Worm (Caenorhabditis elegans) whole organism, early embryonic: Measurements from ENCODE around the gene F57F5.3.

Experiments
- B0310.2 ChIP-seq: sonication (generic microtip); optimal IDR thresholded peaks from 2 replicates; lab custom pipeline; 2016; ENCODE audit warnings: mild to moderate bottlenecking, missing genetic modification characterization, missing compliant biosample characterization
- F13C5.2 ChIP-seq: sonication (generic microtip); optimal IDR thresholded peaks from 2 replicates; lab custom pipeline; 2017; ENCODE audit warnings: mild to moderate bottlenecking, missing genetic modification characterization, inconsistent platforms, missing compliant biosample characterization
- aly-1 ChIP-seq: sonication (generic microtip); optimal IDR thresholded peaks from 2 replicates; lab custom pipeline; 2016; ENCODE audit warnings: missing genetic modification characterization, missing compliant biosample characterization
- ama-1 ChIP-seq: fragments of 150-350 bp; optimal IDR thresholded peaks from 2 replicates; lab custom pipeline; 2014
- ceh-13 ChIP-seq: fragments of 200-800 bp; sonication (Bioruptor generic); optimal IDR thresholded peaks from 2 replicates; lab custom pipeline; 2018; ENCODE audit warnings: mild to moderate bottlenecking, missing genetic modification characterization, missing compliant biosample characterization
- ceh-36 ChIP-seq: sonication (generic microtip); optimal IDR thresholded peaks from 2 replicates; lab custom pipeline; 2016; ENCODE audit warnings: missing genetic modification characterization, inconsistent platforms, missing compliant biosample characterization
- ets-7 ChIP-seq: sonication (generic microtip); optimal IDR thresholded peaks from 2 replicates; lab custom pipeline; 2016; ENCODE audit warnings: missing genotype, missing genetic modification characterization, missing compliant biosample characterization
- flt-1 ChIP-seq: fragments of 200-800 bp; sonication (Bioruptor generic); IDR thresholded peaks from 2 replicates; pipeline ENCODE4 v1.3.6; 2022; ENCODE audit warnings: missing genetic modification characterization, missing compliant biosample characterization
- hmbx-1 ChIP-seq: sonication (generic microtip); optimal IDR thresholded peaks from 2 replicates; lab custom pipeline; 2016; ENCODE audit warnings: mild to moderate bottlenecking, missing genetic modification characterization, missing compliant biosample characterization
- hmg-4 ChIP-seq: fragments of 200-800 bp; sonication (Bioruptor generic); optimal IDR thresholded peaks from 2 replicates; lab custom pipeline; 2018; ENCODE audit warnings: mild to moderate bottlenecking, missing genetic modification characterization, missing compliant biosample characterization
- hnd-1 ChIP-seq: sonication (generic microtip); optimal IDR thresholded peaks from 2 replicates; lab custom pipeline; 2016; ENCODE audit warnings: missing genetic modification characterization, missing compliant biosample characterization
- pes-1 ChIP-seq: fragments of 200-800 bp; sonication (Bioruptor generic); IDR thresholded peaks from 2 replicates; pipeline ENCODE4 v1.3.6; 2022; ENCODE audit warnings: missing genetic modification reagents, missing genetic modification characterization, missing compliant biosample characterization
- scrt-1 ChIP-seq: fragments of 200-800 bp; sonication (Bioruptor generic); IDR thresholded peaks from 2 replicates; pipeline ENCODE4 v1.3.6; 2022; ENCODE audit warnings: missing genetic modification characterization, missing compliant biosample characterization
- sea-1 ChIP-seq: fragments of 200-800 bp; sonication (Bioruptor generic); conservative IDR thresholded peaks from 2 replicates; pipeline ENCODE4 v1.3.6; 2022; ENCODE audit warnings: missing genetic modification characterization, missing compliant biosample characterization
- tbx-11 ChIP-seq: fragments of 200-800 bp; sonication (Bioruptor generic); IDR thresholded peaks from 2 replicates; pipeline ENCODE4 v1.3.6; 2022; ENCODE audit warnings: missing genetic modification characterization, missing compliant biosample characterization
- tbx-37 ChIP-seq: fragments of 200-800 bp; sonication (Bioruptor generic); conservative IDR thresholded peaks from 2 replicates; pipeline ENCODE4 v1.3.6; 2022; ENCODE audit warnings: missing genetic modification reagents, missing genetic modification characterization, missing compliant biosample characterization
- tra-4 ChIP-seq: sonication (generic microtip); optimal IDR thresholded peaks from 2 replicates; lab custom pipeline; 2017; ENCODE audit warnings: missing genetic modification characterization, missing compliant biosample characterization

The F57F5.3 gene

DNA sequence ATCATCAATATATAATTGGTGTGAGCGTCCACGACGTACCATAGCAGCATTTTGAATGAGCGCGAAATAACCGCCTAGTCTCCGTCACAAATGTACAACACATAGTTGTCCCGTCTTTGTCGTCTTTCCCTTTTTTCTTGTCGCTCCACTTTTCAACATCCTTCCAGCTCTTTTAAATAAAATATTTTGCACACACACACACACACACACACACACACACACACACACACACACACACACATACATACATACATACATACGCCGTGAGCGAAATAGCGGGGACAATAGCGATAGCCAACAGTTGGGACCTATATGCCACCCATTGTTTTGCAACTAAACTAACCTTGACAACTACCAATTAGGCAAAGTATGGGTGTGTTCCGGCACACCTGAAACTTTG is 31.9 kb upstream of the F57F5.3 start:
- no peak for TF ChIP-seq tbx-37 (GFP tag; lab: Robert Waterston, UW)
- TF ChIP-seq ama-1 (lab: Kevin White, UChicago) = no peak
- no peak for TF ChIP-seq hmg-4 (GFP tag; lab: Kevin White, UChicago)
- no peak for TF ChIP-seq hmbx-1
- TF ChIP-seq tbx-11 = no peak
- no peak for TF ChIP-seq B0310.2 (tag; lab: Kevin White, UChicago)
- no peak for TF ChIP-seq hnd-1 (tag; lab: Kevin White, UChicago)
- TF ChIP-seq F13C5.2 (tag; lab: Kevin White, UChicago) = no peak
- no peak for TF ChIP-seq tra-4 (tag; lab: Kevin White, UChicago)
- TF ChIP-seq pes-1 (GFP tag; lab: Robert Waterston, UW) = no peak
- TF ChIP-seq sea-1 (GFP tag; lab: Robert Waterston, UW) = no peak
- no peak for TF ChIP-seq scrt-1 (GFP tag; lab: Robert Waterston, UW)
- TF ChIP-seq aly-1 (tag; lab: Kevin White, UChicago) = no peak
- no peak for TF ChIP-seq ceh-36 (tag; lab: Kevin White, UChicago)

DNA sequence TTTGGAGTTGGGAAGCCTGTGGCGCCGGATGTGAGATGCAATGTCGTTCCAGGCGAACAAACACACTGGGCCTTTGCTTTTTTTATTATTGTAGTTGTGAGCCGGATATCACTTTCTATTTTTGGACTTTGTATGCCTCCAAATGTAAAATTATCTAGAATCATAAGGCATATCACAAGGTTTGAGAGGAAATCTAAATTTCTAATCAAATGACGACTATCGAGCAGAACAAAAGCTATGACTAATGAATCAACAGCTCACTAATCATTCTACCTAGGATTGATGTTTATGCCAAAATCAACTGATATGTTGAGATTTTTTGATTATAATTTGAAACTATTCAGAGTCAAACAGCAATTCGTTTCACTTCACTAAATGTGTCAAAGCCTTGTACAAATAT is 31.5 kb upstream of the F57F5.3 start:
- TF ChIP-seq sea-1 (GFP tag; lab: Robert Waterston, UW) (no peak), ceh-36 (tag; lab: Kevin White, UChicago) (no peak), aly-1 (tag; lab: Kevin White, UChicago) (no peak), pes-1 (GFP tag; lab: Robert Waterston, UW) (no peak)

ce11 chrV:12036129-12036528 is 29.7 kb upstream of the F57F5.3 start:
- no peak for TF ChIP-seq scrt-1 (GFP tag; lab: Robert Waterston, UW)
- no peak for TF ChIP-seq ceh-36 (tag; lab: Kevin White, UChicago)
- TF ChIP-seq tbx-11 = no peak
- TF ChIP-seq ets-7 (tag; lab: Kevin White, UChicago) = no peak
- no peak for TF ChIP-seq hmbx-1
- TF ChIP-seq sea-1 (GFP tag; lab: Robert Waterston, UW) = no peak
- TF ChIP-seq aly-1 (tag; lab: Kevin White, UChicago) = no peak

- TF ChIP-seq tbx-11 (no peak), ets-7 (tag; lab: Kevin White, UChicago) (no peak), tbx-37 (GFP tag; lab: Robert Waterston, UW) (no peak), sea-1 (GFP tag; lab: Robert Waterston, UW) (no peak), ama-1 (lab: Kevin White, UChicago) (no peak), aly-1 (tag; lab: Kevin White, UChicago) (no peak), hmbx-1 (no peak), hnd-1 (tag; lab: Kevin White, UChicago) (no peak), flt-1 (GFP tag; lab: Robert Waterston, UW) (no peak)
These were observed 27.4 kb upstream of the F57F5.3 start for ce11 chrV:12033841-12034240.

DNA sequence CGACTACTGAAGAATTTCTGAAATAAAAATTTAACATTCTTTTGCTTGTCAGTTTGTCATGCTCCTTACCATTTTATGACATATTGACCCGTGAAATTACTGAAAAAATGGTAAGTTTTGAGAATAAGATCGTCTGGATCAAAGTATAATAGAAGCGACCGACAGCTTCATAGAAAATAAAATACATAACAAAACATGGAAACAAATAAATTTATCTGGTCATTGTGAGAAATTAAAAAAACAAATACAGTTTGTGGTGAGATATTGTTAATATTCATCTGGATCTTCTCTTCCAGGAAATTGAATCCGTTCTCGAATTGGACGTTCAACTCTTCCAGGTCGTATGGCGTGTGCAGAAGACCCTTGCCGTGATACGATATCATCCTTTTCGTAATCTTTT is 25.7 kb upstream of the F57F5.3 start, which contains the start of gene pkc-1:
Gene pkc-1, minus strand, starts transcription at position 101 of the 400 bp plus-strand sequence.
- TF ChIP-seq hmbx-1 = no peak
- no peak for TF ChIP-seq ceh-13
- TF ChIP-seq ceh-36 (tag; lab: Kevin White, UChicago) = no peak
- no peak for TF ChIP-seq tra-4 (tag; lab: Kevin White, UChicago)
- TF ChIP-seq sea-1 (GFP tag; lab: Robert Waterston, UW) = no peak
- no peak for TF ChIP-seq scrt-1 (GFP tag; lab: Robert Waterston, UW)
- no peak for TF ChIP-seq ets-7 (tag; lab: Kevin White, UChicago)
- TF ChIP-seq pes-1 (GFP tag; lab: Robert Waterston, UW) = no peak
- TF ChIP-seq B0310.2 (tag; lab: Kevin White, UChicago) = no peak

DNA sequence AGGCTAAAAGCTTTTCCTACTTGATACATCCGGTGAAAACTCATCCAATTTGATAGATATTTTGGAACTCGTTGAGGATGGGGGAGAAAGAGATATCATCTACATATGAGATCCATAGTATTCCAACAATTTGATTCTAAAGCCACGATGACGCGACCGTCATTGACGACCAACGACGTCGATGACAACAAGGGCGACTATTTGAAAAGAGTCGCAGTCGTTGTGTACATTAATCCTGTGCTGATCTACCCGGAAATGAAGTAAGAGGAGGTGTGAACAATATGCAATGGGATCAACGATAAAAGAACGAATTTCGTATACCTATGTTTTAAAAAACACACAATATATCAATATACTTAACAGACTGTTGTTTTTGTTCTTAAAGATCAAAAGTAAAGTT is 21.8 kb upstream of the F57F5.3 start:
- TF ChIP-seq F13C5.2 (tag; lab: Kevin White, UChicago) = no peak
- TF ChIP-seq flt-1 (GFP tag; lab: Robert Waterston, UW) = no peak
- no peak for TF ChIP-seq ets-7 (tag; lab: Kevin White, UChicago)
- TF ChIP-seq sea-1 (GFP tag; lab: Robert Waterston, UW) = no peak
- no peak for TF ChIP-seq ceh-13
- TF ChIP-seq ceh-36 (tag; lab: Kevin White, UChicago) = no peak
- TF ChIP-seq B0310.2 (tag; lab: Kevin White, UChicago) = no peak
- TF ChIP-seq scrt-1 (GFP tag; lab: Robert Waterston, UW) = no peak
- no peak for TF ChIP-seq ama-1 (lab: Kevin White, UChicago)

ce11 chrV:12026878-12027477 is 20.6 kb upstream of the F57F5.3 start:
- no peak for TF ChIP-seq tbx-37 (GFP tag; lab: Robert Waterston, UW)
- no peak for TF ChIP-seq sea-1 (GFP tag; lab: Robert Waterston, UW)
- TF ChIP-seq tbx-11 = no peak
- TF ChIP-seq ceh-36 (tag; lab: Kevin White, UChicago) = no peak
- no peak for TF ChIP-seq F13C5.2 (tag; lab: Kevin White, UChicago)
- no peak for TF ChIP-seq ama-1 (lab: Kevin White, UChicago)
- TF ChIP-seq aly-1 (tag; lab: Kevin White, UChicago) = no peak
- no peak for TF ChIP-seq tra-4 (tag; lab: Kevin White, UChicago)
- no peak for TF ChIP-seq hmbx-1
- TF ChIP-seq scrt-1 (GFP tag; lab: Robert Waterston, UW) = no peak
- TF ChIP-seq pes-1 (GFP tag; lab: Robert Waterston, UW) = no peak
- no peak for TF ChIP-seq ets-7 (tag; lab: Kevin White, UChicago)
- no peak for TF ChIP-seq B0310.2 (tag; lab: Kevin White, UChicago)
- TF ChIP-seq ceh-13 = no peak
- no peak for TF ChIP-seq hmg-4 (GFP tag; lab: Kevin White, UChicago)
- no peak for TF ChIP-seq hnd-1 (tag; lab: Kevin White, UChicago)
- TF ChIP-seq flt-1 (GFP tag; lab: Robert Waterston, UW) = no peak
